Worm (Caenorhabditis elegans) whole organism, L4 larva: Measurements from ENCODE around the gene F40H3.2.

Experiments
- F10B5.3 ChIP-seq: sonication (generic microtip); optimal IDR thresholded peaks from 2 replicates; lab custom pipeline; 2016; ENCODE audit warnings: mild to moderate bottlenecking, missing genetic modification characterization, missing compliant biosample characterization
- R02D3.7 ChIP-seq: fragments of 150-350 bp; sonication (generic microtip); optimal IDR thresholded peaks from 3 replicates; lab custom pipeline; 2014; ENCODE audit warnings: missing biosample characterization, missing genetic modification characterization
- T26A8.4 ChIP-seq: fragments of 200-800 bp; sonication (Bioruptor generic); IDR thresholded peaks from 2 replicates; pipeline ENCODE4 v1.3.6; 2022; ENCODE audit warnings: missing genetic modification characterization, missing compliant biosample characterization
- Y105C5A.15 ChIP-seq: fragments of 200-800 bp; sonication (Bioruptor generic); IDR thresholded peaks from 2 replicates; pipeline ENCODE4 v1.3.6; 2022; ENCODE audit warnings: missing genetic modification characterization, missing compliant biosample characterization
- aha-1 ChIP-seq: fragments of 150-350 bp; peaks from one replicate; lab custom pipeline; 2014; ENCODE audit warnings: missing biosample characterization, missing genetic modification characterization
- ceh-28 ChIP-seq: fragments of 150-350 bp; optimal IDR thresholded peaks from 2 replicates; lab custom pipeline; 2014; ENCODE audit warnings: missing biosample characterization, missing genetic modification reagents, missing genetic modification characterization
- ctbp-1 ChIP-seq: fragments of 200-800 bp; sonication (Bioruptor generic); IDR thresholded peaks from 2 replicates; pipeline ENCODE4 v1.3.6; 2022; ENCODE audit warnings: missing genetic modification reagents, missing genetic modification characterization, missing compliant biosample characterization
- dmd-8 ChIP-seq: fragments of 200-800 bp; sonication (Bioruptor generic); IDR thresholded peaks from 2 replicates; pipeline ENCODE4 v1.3.6; 2022; ENCODE audit warnings: missing genetic modification characterization, missing compliant biosample characterization
- duxl-1 ChIP-seq: sonication (generic microtip); optimal IDR thresholded peaks from 2 replicates; lab custom pipeline; 2016; ENCODE audit warnings: mild to moderate bottlenecking, missing genetic modification characterization, moderate library complexity, missing compliant biosample characterization; ENCODE audit not compliant: poor library complexity
- dve-1 ChIP-seq: sonication (generic microtip); optimal IDR thresholded peaks from 2 replicates; lab custom pipeline; 2017; ENCODE audit warnings: antibody characterized with exemption, mild to moderate bottlenecking, missing genetic modification characterization, missing compliant biosample characterization; ENCODE audit not compliant: insufficient read depth
- egl-43 ChIP-seq: fragments of 200-800 bp; sonication (Bioruptor generic); IDR thresholded peaks from 2 replicates; pipeline ENCODE4 v1.3.6; 2022; ENCODE audit warnings: missing genetic modification reagents, missing genetic modification characterization, missing compliant biosample characterization
- fkh-10 ChIP-seq: fragments of 150-350 bp; optimal IDR thresholded peaks from 2 replicates; lab custom pipeline; 2014; ENCODE audit warnings: missing biosample characterization, missing genetic modification reagents, missing genetic modification characterization
- hif-1 ChIP-seq, 2 experiments: sonication (generic microtip); optimal IDR thresholded peaks; 2 replicates each; lab custom pipeline; 2016 to 2017; ENCODE audit warnings: missing compliant biosample characterization in 2 of 2, missing genetic modification characterization in 2 of 2, missing genetic modification reagents in 2 of 2, missing genotype in 2 of 2, mild to moderate bottlenecking in 1 of 2
- hlh-11 ChIP-seq: fragments of 200-800 bp; sonication (Bioruptor generic); optimal IDR thresholded peaks from 2 replicates; lab custom pipeline; 2018; ENCODE audit warnings: mild to moderate bottlenecking, missing genetic modification characterization, missing compliant biosample characterization
- lin-1 ChIP-seq: fragments of 200-800 bp; sonication (Bioruptor generic); IDR thresholded peaks from 2 replicates; pipeline ENCODE4 v1.3.6; 2022; ENCODE audit warnings: missing genetic modification reagents, missing genetic modification characterization, missing compliant biosample characterization
- lin-38 ChIP-seq: fragments of 200-800 bp; sonication (Bioruptor generic); IDR thresholded peaks from 2 replicates; pipeline ENCODE4 v1.3.6; 2022; ENCODE audit warnings: missing genetic modification reagents, missing genetic modification characterization, missing compliant biosample characterization
- lsy-2 ChIP-seq, 2 experiments: fragments of 150-350 bp in 1 of 2; sonication (generic microtip) in 1 of 2; optimal IDR thresholded peaks; 2 replicates each; lab custom pipeline; 2014 to 2017; ENCODE audit warnings: missing biosample characterization in 2 of 2, missing genetic modification characterization in 2 of 2
- mxl-2 ChIP-seq: fragments of 200-800 bp; sonication (Bioruptor generic); conservative IDR thresholded peaks from 2 replicates; pipeline ENCODE4 v1.3.6; 2022; ENCODE audit warnings: missing genetic modification reagents, missing genetic modification characterization, missing compliant biosample characterization
- mxl-3 ChIP-seq: fragments of 200-800 bp; sonication (Bioruptor generic); optimal IDR thresholded peaks from 2 replicates; lab custom pipeline; 2018; ENCODE audit warnings: mild to moderate bottlenecking, missing genetic modification characterization, missing compliant biosample characterization
- nhr-102 ChIP-seq: sonication (generic microtip); optimal IDR thresholded peaks from 2 replicates; lab custom pipeline; 2016; ENCODE audit warnings: mild to moderate bottlenecking, missing genetic modification characterization, moderate library complexity, missing compliant biosample characterization
- nhr-237 ChIP-seq: sonication (generic microtip); optimal IDR thresholded peaks from 2 replicates; lab custom pipeline; 2017; ENCODE audit warnings: missing biosample characterization, missing genetic modification characterization
- nhr-25 ChIP-seq: sonication (generic microtip); optimal IDR thresholded peaks from 2 replicates; lab custom pipeline; 2017; ENCODE audit warnings: missing genetic modification characterization, mild to moderate bottlenecking, missing compliant biosample characterization, antibody characterized with exemption, moderate library complexity, borderline replicate concordance; ENCODE audit not compliant: insufficient read depth
- nhr-41 ChIP-seq: fragments of 200-800 bp; sonication (Bioruptor generic); IDR thresholded peaks from 2 replicates; pipeline ENCODE4 v1.3.6; 2022; ENCODE audit warnings: missing genetic modification reagents, missing genetic modification characterization, missing compliant biosample characterization
- nhr-42 ChIP-seq: fragments of 200-800 bp; sonication (Bioruptor generic); IDR thresholded peaks from 2 replicates; pipeline ENCODE4 v1.3.6; 2022; ENCODE audit warnings: missing genetic modification characterization, missing compliant biosample characterization
- nhr-76 ChIP-seq: fragments of 150-350 bp; optimal IDR thresholded peaks from 2 replicates; lab custom pipeline; 2014; ENCODE audit warnings: missing biosample characterization, missing genetic modification characterization
- sdz-12 ChIP-seq: fragments of 200-800 bp; sonication (Bioruptor generic); optimal IDR thresholded peaks from 2 replicates; lab custom pipeline; 2018; ENCODE audit warnings: mild to moderate bottlenecking, missing genetic modification characterization, missing compliant biosample characterization
- snpc-4 ChIP-seq: fragments of 150-350 bp; optimal IDR thresholded peaks from 2 replicates; lab custom pipeline; 2014; ENCODE audit warnings: missing biosample characterization, missing genetic modification characterization
- spr-3 ChIP-seq: fragments of 200-800 bp; sonication (Bioruptor generic); optimal IDR thresholded peaks from 2 replicates; lab custom pipeline; 2018; ENCODE audit warnings: mild to moderate bottlenecking, missing genetic modification characterization, missing compliant biosample characterization
- tag-97 ChIP-seq: fragments of 200-800 bp; sonication (Bioruptor generic); IDR thresholded peaks from 2 replicates; pipeline ENCODE4 v1.3.6; 2022; ENCODE audit warnings: missing genetic modification characterization, missing compliant biosample characterization
- tra-1 ChIP-seq: fragments of 200-800 bp; sonication (Bioruptor generic); IDR thresholded peaks from 2 replicates; pipeline ENCODE4 v1.3.6; 2022; ENCODE audit warnings: missing genetic modification reagents, missing genetic modification characterization, missing compliant biosample characterization
- unc-130 ChIP-seq: sonication (generic microtip); optimal IDR thresholded peaks from 2 replicates; lab custom pipeline; 2016; ENCODE audit warnings: missing genetic modification reagents, missing genetic modification characterization, missing compliant biosample characterization
- unc-39 ChIP-seq: sonication (generic microtip); optimal IDR thresholded peaks from 2 replicates; lab custom pipeline; 2017; ENCODE audit warnings: missing biosample characterization, missing genetic modification characterization
- zag-1 ChIP-seq: fragments of 150-350 bp; optimal IDR thresholded peaks from 2 replicates; lab custom pipeline; 2014; ENCODE audit warnings: missing biosample characterization, missing genetic modification characterization
- zfp-3 ChIP-seq: fragments of 200-800 bp; sonication (Bioruptor generic); conservative IDR thresholded peaks from 2 replicates; pipeline ENCODE4 v1.3.6; 2022; ENCODE audit warnings: missing genetic modification reagents, missing genetic modification characterization, missing compliant biosample characterization
- ztf-7 ChIP-seq: fragments of 150-350 bp; optimal IDR thresholded peaks from 2 replicates; lab custom pipeline; 2014; ENCODE audit warnings: missing biosample characterization, missing genetic modification characterization

Gene F40H3.2

ce11 chrII:6198468-6198867 is 25.0 kb downstream of the F40H3.2 start, which contains the start of gene szy-4:
TSS of gene szy-4 (plus strand) at chrII:6198696.
- TF ChIP-seq unc-130 (GFP tag; lab: Kevin White, UChicago) (peak; percentile 34), sdz-12 (no peak)
- TF ChIP-seq, all 104 proteins: peak for 1

ce11 chrII:6199010-6199409 is 25.6 kb downstream of the F40H3.2 start:
- TF ChIP-seq dve-1 (tag; lab: Kevin White, UChicago) = no peak
- no peak for TF ChIP-seq spr-3 (GFP tag; lab: Kevin White, UChicago)
- TF ChIP-seq dmd-8 (GFP tag; lab: Robert Waterston, UW) = no peak
- TF ChIP-seq nhr-76 = no peak
- no peak for TF ChIP-seq unc-130 (GFP tag; lab: Kevin White, UChicago)
- TF ChIP-seq R02D3.7 (tag; lab: Kevin White, UChicago) = no peak
- no peak for TF ChIP-seq snpc-4 (tag; lab: Kevin White, UChicago)
- no peak for TF ChIP-seq lsy-2 (tag; optimal IDR thresholded peaks at IDR 0.05; lab: Kevin White, UChicago)
- no peak for TF ChIP-seq egl-43 (GFP tag; lab: Robert Waterston, UW)
- TF ChIP-seq zfp-3 (GFP tag; lab: Robert Waterston, UW) = no peak
- TF ChIP-seq ctbp-1 (GFP tag; lab: Robert Waterston, UW) = no peak
- no peak for TF ChIP-seq nhr-237 (tag; lab: Kevin White, UChicago)
- no peak for TF ChIP-seq nhr-25 (tag; lab: Kevin White, UChicago)
- no peak for TF ChIP-seq lin-1 (GFP tag; lab: Robert Waterston, UW)
- no peak for TF ChIP-seq nhr-102
- no peak for TF ChIP-seq zag-1 (tag; lab: Kevin White, UChicago)
- no peak for TF ChIP-seq ceh-28
- no peak for TF ChIP-seq nhr-42

DNA sequence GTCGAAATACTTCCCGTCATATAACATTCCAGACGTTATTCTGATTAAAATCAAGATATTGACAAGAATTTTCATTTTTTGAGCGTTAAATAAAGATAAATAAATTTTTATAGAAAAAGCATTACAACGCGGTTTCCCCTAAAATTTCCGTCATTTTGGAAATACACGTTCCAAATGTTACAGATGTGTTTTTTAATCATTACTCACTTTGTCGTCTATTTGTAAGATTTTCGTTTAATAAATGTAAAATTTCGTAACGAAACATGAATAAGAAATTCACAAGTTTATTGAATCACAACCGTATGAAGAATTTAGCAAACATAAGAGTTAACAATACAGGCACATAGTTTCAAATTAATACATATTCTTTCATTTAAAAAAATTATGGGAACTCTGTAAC is 29.5 kb downstream of the F40H3.2 start, which contains the start of gene C30B5.17:
Gene C30B5.17 (minus strand): TSS at position 101 of the 400 bp plus-strand sequence.
- no peak for TF ChIP-seq lin-38 (GFP tag; lab: Robert Waterston, UW)
- no peak for TF ChIP-seq snpc-4 (tag; lab: Kevin White, UChicago)
- TF ChIP-seq hif-1 (tag; optimal IDR thresholded peaks at IDR 0.05; lab: Kevin White, UChicago) = no peak
- no peak for TF ChIP-seq hlh-11 (tag; lab: Kevin White, UChicago)
- TF ChIP-seq F10B5.3 (tag; lab: Kevin White, UChicago) = no peak
- no peak for TF ChIP-seq ztf-7
- no peak for TF ChIP-seq T26A8.4
- no peak for TF ChIP-seq mxl-2 (GFP tag; lab: Robert Waterston, UW)
- no peak for TF ChIP-seq tra-1

ce11 chrII:6207252-6207651 is 33.8 kb downstream of the F40H3.2 start:
- TF ChIP-seq nhr-102 (no peak), duxl-1 (tag; lab: Kevin White, UChicago) (no peak), fkh-10 (peak; percentile 51)

DNA sequence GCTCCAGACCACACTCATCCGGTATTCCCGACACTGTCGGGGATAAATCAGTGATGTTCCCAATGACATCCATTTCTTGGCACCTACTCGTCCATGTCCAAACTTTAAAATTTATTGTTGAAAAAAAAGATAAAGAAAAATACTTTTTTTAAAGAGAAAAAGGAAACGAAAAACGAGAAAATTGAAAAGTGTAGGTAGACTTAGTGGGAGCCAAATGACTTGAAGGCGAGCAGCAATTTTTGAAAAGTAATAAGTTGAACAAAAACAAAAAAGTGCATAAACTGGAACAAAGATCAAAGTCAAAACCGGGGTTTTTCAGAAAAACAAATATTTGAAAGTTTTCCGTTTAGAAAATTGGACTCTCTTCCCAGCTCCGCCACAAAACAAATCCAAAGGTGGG is 34.7 kb downstream of the F40H3.2 start, which contains the start of gene daf-37:
Gene daf-37 (minus strand): TSS at position 101 of the 400 bp plus-strand sequence.
- TF ChIP-seq tag-97 (GFP tag; lab: Robert Waterston, UW) (no peak), aha-1 (tag; lab: Kevin White, UChicago) (peak; percentile 44), mxl-3 (GFP tag; lab: Kevin White, UChicago) (no peak), Y105C5A.15 (no peak), unc-39 (tag; lab: Kevin White, UChicago) (no peak), nhr-41 (GFP tag; lab: Robert Waterston, UW) (no peak)
